Fruit fly (Drosophila melanogaster) whole organism, embryonic: ENCODE measurements around the gene nop5.

ENCODE experiments used
- B-H1 ChIP-seq: fragments of 200-800 bp; sonication (Bioruptor generic); IDR thresholded peaks from 3 replicates; pipeline ENCODE4 v1.3.6; 2022; ENCODE audit warnings: missing biosample characterization, missing genetic modification characterization
- BEAF-32 ChIP-seq: fragments of 200-800 bp; sonication (Bioruptor generic); optimal IDR thresholded peaks from 3 replicates; lab custom pipeline; 2017; ENCODE audit warnings: missing biosample characterization, missing genetic modification characterization, mild to moderate bottlenecking, moderate library complexity, missing genetic modification reagents
- CG10543 ChIP-seq: fragments of 200-800 bp; sonication (Bioruptor generic); optimal IDR thresholded peaks from 3 replicates; lab custom pipeline; 2017; ENCODE audit warnings: missing biosample characterization, mild to moderate bottlenecking, missing genetic modification characterization, moderate library complexity
- CG10979 ChIP-seq: fragments of 200-800 bp; sonication (Bioruptor generic); optimal IDR thresholded peaks from 2 replicates; lab custom pipeline; 2018; ENCODE audit warnings: missing biosample characterization, mild to moderate bottlenecking, missing genetic modification characterization, moderate library complexity
- CG11695 ChIP-seq: fragments of 200-800 bp; sonication (Bioruptor generic); IDR thresholded peaks from 3 replicates; pipeline ENCODE4 v1.3.6; 2022; ENCODE audit warnings: missing biosample characterization, missing genetic modification characterization
- CG13775 ChIP-seq: fragments of 200-800 bp; sonication (Bioruptor generic); optimal IDR thresholded peaks from 3 replicates; lab custom pipeline; 2017; ENCODE audit warnings: missing biosample characterization, mild to moderate bottlenecking, missing genetic modification characterization
- CG15514 ChIP-seq: fragments of 200-800 bp; sonication (Bioruptor generic); optimal IDR thresholded peaks from 3 replicates; lab custom pipeline; 2017; ENCODE audit warnings: missing biosample characterization, missing genetic modification characterization, mild to moderate bottlenecking, moderate library complexity, missing genetic modification reagents
- CG17802 ChIP-seq: fragments of 200-800 bp; sonication (Bioruptor generic); optimal IDR thresholded peaks from 2 replicates; lab custom pipeline; 2018; ENCODE audit warnings: missing biosample characterization, mild to moderate bottlenecking, missing genetic modification characterization, moderate library complexity
- CG18476 ChIP-seq: fragments of 200-800 bp; sonication (Bioruptor generic); optimal IDR thresholded peaks from 2 replicates; lab custom pipeline; 2016; ENCODE audit warnings: missing biosample characterization, mild to moderate bottlenecking, missing genetic modification characterization
- CG2875 ChIP-seq: fragments of 200-800 bp; sonication (Bioruptor generic); optimal IDR thresholded peaks from 2 replicates; lab custom pipeline; 2017; ENCODE audit warnings: missing biosample characterization, mild to moderate bottlenecking, missing genetic modification characterization, missing genetic modification reagents
- CG31224 ChIP-seq: fragments of 200-800 bp; sonication (Bioruptor generic); IDR thresholded peaks from 2 replicates; pipeline ENCODE4 v1.3.6; 2022; ENCODE audit warnings: missing biosample characterization, missing genetic modification characterization
- CG33557 ChIP-seq: fragments of 200-800 bp; sonication (Bioruptor generic); optimal IDR thresholded peaks from 2 replicates; lab custom pipeline; 2019; ENCODE audit warnings: missing biosample characterization, mild to moderate bottlenecking, missing genetic modification characterization, moderate library complexity
- CG4820 ChIP-seq: fragments of 200-800 bp; sonication (Bioruptor generic); optimal IDR thresholded peaks from 3 replicates; lab custom pipeline; 2016; ENCODE audit warnings: missing biosample characterization, missing genetic modification characterization
- CG6791 ChIP-seq: fragments of 200-800 bp; sonication (Bioruptor generic); IDR thresholded peaks from 3 replicates; pipeline ENCODE4 v1.3.6; 2022; ENCODE audit warnings: missing biosample characterization, missing genetic modification characterization; ENCODE audit not compliant: partially characterized antibody
- CG7928 ChIP-seq: fragments of 200-800 bp; sonication (Bioruptor generic); optimal IDR thresholded peaks from 2 replicates; lab custom pipeline; 2017; ENCODE audit warnings: missing biosample characterization, mild to moderate bottlenecking, missing genetic modification characterization
- CG8388 ChIP-seq: fragments of 200-800 bp; sonication (Bioruptor generic); optimal IDR thresholded peaks from 2 replicates; lab custom pipeline; 2019; ENCODE audit warnings: missing biosample characterization, mild to moderate bottlenecking, missing genetic modification characterization, moderate library complexity
- CG8478 ChIP-seq: fragments of >200 bp; optimal IDR thresholded peaks from 2 replicates; lab custom pipeline; 2018
- CTCF ChIP-seq: fragments of 200-800 bp; sonication (Bioruptor generic); optimal IDR thresholded peaks from 2 replicates; lab custom pipeline; 2017; ENCODE audit warnings: missing biosample characterization, mild to moderate bottlenecking, missing genetic modification characterization, moderate library complexity
- CoRest ChIP-seq: fragments of 200-800 bp; sonication (Bioruptor generic); optimal IDR thresholded peaks from 3 replicates; lab custom pipeline; 2018; ENCODE audit warnings: missing biosample characterization, mild to moderate bottlenecking, missing genetic modification characterization, moderate library complexity
- D ChIP-seq, 2 experiments: fragments of 200-800 bp in 1 of 2; fragments of >200 bp in 1 of 2; sonication (Bioruptor generic) in 1 of 2; optimal IDR thresholded peaks; 2 replicates in 1 of 2; 3 replicates in 1 of 2; lab custom pipeline; 2017; ENCODE audit warnings: mild to moderate bottlenecking in 1 of 2, missing biosample characterization in 1 of 2, missing genetic modification characterization in 1 of 2, missing genetic modification reagents in 1 of 2
- Eip74EF ChIP-seq, 2 experiments: fragments of 200-800 bp in 1 of 2; fragments of >200 bp in 1 of 2; sonication (Bioruptor generic) in 1 of 2; optimal IDR thresholded peaks; 2 replicates each; lab custom pipeline; 2017 to 2019; ENCODE audit warnings: missing biosample characterization in 2 of 2, missing genetic modification characterization in 2 of 2, mild to moderate bottlenecking in 1 of 2, moderate library complexity in 1 of 2
- Fer1 ChIP-seq: fragments of 200-800 bp; sonication (Bioruptor generic); optimal IDR thresholded peaks from 2 replicates; lab custom pipeline; 2017; ENCODE audit warnings: missing biosample characterization, mild to moderate bottlenecking, missing genetic modification characterization
- Hand ChIP-seq: fragments of 200-800 bp; sonication (Bioruptor generic); optimal IDR thresholded peaks from 2 replicates; lab custom pipeline; 2017; ENCODE audit warnings: mild to moderate bottlenecking, missing biosample characterization, missing genetic modification reagents, missing genetic modification characterization
- Hmx ChIP-seq: fragments of 200-800 bp; sonication (Bioruptor generic); optimal IDR thresholded peaks from 2 replicates; lab custom pipeline; 2016; ENCODE audit warnings: missing biosample characterization, missing genetic modification characterization
- Hr51 ChIP-seq, 2 experiments: fragments of 200-800 bp; sonication (Bioruptor generic); optimal IDR thresholded peaks; 2 replicates in 1 of 2; 3 replicates in 1 of 2; lab custom pipeline; 2016 to 2018; ENCODE audit warnings: missing biosample characterization in 2 of 2, missing genetic modification characterization in 2 of 2, mild to moderate bottlenecking in 1 of 2, moderate library complexity in 1 of 2
- MBD-R2 ChIP-seq: fragments of 200-800 bp; sonication (Bioruptor generic); IDR thresholded peaks from 2 replicates; pipeline ENCODE4 v1.3.6; 2022; ENCODE audit warnings: missing biosample characterization, missing genetic modification characterization
- Mad ChIP-seq: fragments of 200-800 bp; sonication (Bioruptor generic); optimal IDR thresholded peaks from 2 replicates; lab custom pipeline; 2016; ENCODE audit warnings: missing biosample characterization, missing genetic modification characterization
- NK7.1 ChIP-seq: fragments of 200-800 bp; sonication (Bioruptor generic); optimal IDR thresholded peaks from 3 replicates; lab custom pipeline; 2016; ENCODE audit warnings: missing biosample characterization, missing genetic modification characterization
- Nf-YC ChIP-seq: fragments of 200-800 bp; optimal IDR thresholded peaks from 3 replicates; lab custom pipeline; 2019; ENCODE audit warnings: missing biosample characterization, mild to moderate bottlenecking, missing genetic modification characterization, moderate library complexity
- Scr ChIP-seq: fragments of 200-800 bp; sonication (Bioruptor generic); IDR thresholded peaks from 2 replicates; pipeline ENCODE4 v1.3.6; 2022; ENCODE audit warnings: missing biosample characterization, missing genetic modification characterization; ENCODE audit not compliant: partially characterized antibody
- Trl ChIP-seq, 3 experiments: fragments of >200 bp in 2 of 3; fragments of 200-800 bp in 1 of 3; sonication (Bioruptor generic) in 1 of 3; optimal IDR thresholded peaks; 2 replicates in 1 of 3; 3 replicates in 2 of 3; lab custom pipeline; 2016 to 2017; ENCODE audit warnings: missing biosample characterization in 1 of 3, missing genetic modification characterization in 1 of 3
- bigmax ChIP-seq: fragments of 200-800 bp; sonication (Bioruptor generic); optimal IDR thresholded peaks from 2 replicates; lab custom pipeline; 2018; ENCODE audit warnings: missing biosample characterization, mild to moderate bottlenecking, missing genetic modification characterization
- cato ChIP-seq: fragments of 200-800 bp; sonication (Bioruptor generic); optimal IDR thresholded peaks from 2 replicates; lab custom pipeline; 2016; ENCODE audit warnings: missing biosample characterization, missing genetic modification characterization, borderline replicate concordance
- chif ChIP-seq, 2 experiments: fragments of 200-800 bp; sonication (Bioruptor generic); optimal IDR thresholded peaks; 3 replicates each; lab custom pipeline; 2016; ENCODE audit warnings: missing biosample characterization in 2 of 2, missing genetic modification characterization in 2 of 2
- crc ChIP-seq: fragments of 200-800 bp; sonication (Bioruptor generic); optimal IDR thresholded peaks from 2 replicates; lab custom pipeline; 2016; ENCODE audit warnings: missing biosample characterization, missing genetic modification characterization
- dmrt11E ChIP-seq: fragments of 200-800 bp; sonication (Bioruptor generic); optimal IDR thresholded peaks from 3 replicates; lab custom pipeline; 2018; ENCODE audit warnings: missing biosample characterization, mild to moderate bottlenecking, missing genetic modification characterization, moderate library complexity
- ewg ChIP-seq: fragments of 200-800 bp; sonication (Bioruptor generic); optimal IDR thresholded peaks from 3 replicates; lab custom pipeline; 2017; ENCODE audit warnings: mild to moderate bottlenecking, missing biosample characterization, missing genetic modification reagents, missing genetic modification characterization
- jumu ChIP-seq: fragments of 200-800 bp; sonication (Bioruptor generic); optimal IDR thresholded peaks from 3 replicates; lab custom pipeline; 2016; ENCODE audit warnings: missing biosample characterization, missing genetic modification characterization
- lab ChIP-seq: fragments of 200-800 bp; sonication (Bioruptor generic); optimal IDR thresholded peaks from 3 replicates; lab custom pipeline; 2017; ENCODE audit warnings: missing biosample characterization, missing genetic modification characterization, mild to moderate bottlenecking, moderate library complexity, missing genetic modification reagents
- lola ChIP-seq, 3 experiments: fragments of >200 bp in 2 of 3; fragments of 200-800 bp in 1 of 3; sonication (Bioruptor generic) in 1 of 3; optimal IDR thresholded peaks; 2 replicates each; lab custom pipeline; 2017 to 2019; ENCODE audit warnings: missing biosample characterization in 3 of 3, missing genetic modification characterization in 3 of 3, mild to moderate bottlenecking in 1 of 3, moderate library complexity in 1 of 3
- mam ChIP-seq: fragments of 200-800 bp; sonication (Bioruptor generic); optimal IDR thresholded peaks from 3 replicates; lab custom pipeline; 2016; ENCODE audit warnings: missing biosample characterization, missing genetic modification characterization
- odd ChIP-seq: fragments of 200-800 bp; sonication (Bioruptor generic); optimal IDR thresholded peaks from 2 replicates; lab custom pipeline; 2017; ENCODE audit warnings: missing biosample characterization, mild to moderate bottlenecking, missing genetic modification characterization
- org-1 ChIP-seq: fragments of 200-800 bp; sonication (Bioruptor generic); optimal IDR thresholded peaks from 2 replicates; lab custom pipeline; 2017; ENCODE audit warnings: missing biosample characterization, missing genetic modification characterization
- otp ChIP-seq: fragments of 200-800 bp; sonication (Bioruptor generic); IDR thresholded peaks from 3 replicates; pipeline ENCODE4, ENCODE4 v1.3.6; 2022; ENCODE audit warnings: missing biosample characterization, missing genetic modification characterization
- rib ChIP-seq: fragments of 200-800 bp; sonication (Bioruptor generic); IDR thresholded peaks from 2 replicates; pipeline ENCODE4 v1.3.6; 2022; ENCODE audit warnings: missing biosample characterization, missing genetic modification characterization
- salm ChIP-seq: fragments of 200-800 bp; sonication (Bioruptor generic); optimal IDR thresholded peaks from 2 replicates; lab custom pipeline; 2018; ENCODE audit warnings: missing biosample characterization, mild to moderate bottlenecking, missing genetic modification characterization
- schlank ChIP-seq: fragments of 200-800 bp; sonication (Bioruptor generic); optimal IDR thresholded peaks from 2 replicates; lab custom pipeline; 2018; ENCODE audit warnings: missing biosample characterization, mild to moderate bottlenecking, missing genetic modification characterization
- tup ChIP-seq: fragments of 200-800 bp; sonication (Bioruptor generic); optimal IDR thresholded peaks from 2 replicates; lab custom pipeline; 2016; ENCODE audit warnings: missing biosample characterization, mild to moderate bottlenecking, missing genetic modification characterization, moderate library complexity
- zen ChIP-seq: fragments of 200-800 bp; sonication (Bioruptor generic); optimal IDR thresholded peaks from 3 replicates; lab custom pipeline; 2018; ENCODE audit warnings: missing biosample characterization, mild to moderate bottlenecking, missing genetic modification characterization, moderate library complexity

nop5 gene

DNA sequence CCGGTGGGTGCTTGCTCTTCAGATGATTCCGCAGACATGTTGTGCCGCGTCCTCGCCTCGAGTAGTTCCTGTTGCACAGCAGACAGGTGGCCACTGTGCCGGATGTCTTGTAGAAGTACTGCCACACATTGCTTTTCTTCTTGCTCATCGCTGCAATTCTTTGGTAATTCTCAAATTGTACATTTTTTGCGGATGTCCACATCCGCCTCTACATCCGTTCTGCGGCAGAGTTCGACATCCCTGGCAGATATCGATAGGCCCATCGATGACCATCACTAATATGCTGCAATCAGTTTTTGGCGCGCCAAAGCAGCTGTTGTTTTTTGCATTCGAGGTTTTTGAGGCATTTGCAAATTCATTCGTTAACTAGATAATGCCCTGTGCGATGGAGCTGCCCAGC lies 38.2 kb upstream of the nop5 start, which contains the start of the genes CG13775 and CG3430 (continued):
- TF ChIP-seq schlank (tag; lab: Kevin White, UChicago), result no peak
- TF ChIP-seq lab, result no peak
- TF ChIP-seq Trl (optimal IDR thresholded peaks at IDR 0.05; lab: Kevin White, UChicago), result no peak
- peak; percentile 42 for TF ChIP-seq Trl (GFP tag; optimal IDR thresholded peaks at IDR 0.05; lab: Kevin White, UChicago)
- no peak for TF ChIP-seq tup (GFP tag; lab: Kevin White, UChicago)
- TF ChIP-seq B-H1 (GFP tag; lab: Robert Waterston, UW), result no peak
- no peak for TF ChIP-seq chif (GFP tag; optimal IDR thresholded peaks at IDR 0.05; lab: Kevin White, UChicago)
- no peak for TF ChIP-seq cato
- no peak for TF ChIP-seq Hand (GFP tag; lab: Kevin White, UChicago)
- no peak for TF ChIP-seq CG17802
- TF ChIP-seq CG7928 (GFP tag; lab: Kevin White, UChicago), result peak; percentile 89
- TF ChIP-seq CG31224, result no peak
- no peak for TF ChIP-seq CG18476 (GFP tag; lab: Kevin White, UChicago)
- TF ChIP-seq CG10543 (GFP tag; lab: Kevin White, UChicago), result no peak
- peak in 1 of 2 experiments; percentile 1 for TF ChIP-seq Hr51 (GFP tag; optimal IDR thresholded peaks at IDR 0.05; lab: Kevin White, UChicago)
- 0 out of 2 replicates have a peak, but pooled peaks have one; percentile 12 for TF ChIP-seq rib (GFP tag; lab: Robert Waterston, UW)
- peak; percentile 56; the same call in 2 of the 3 replicates for TF ChIP-seq CG6791 (GFP tag; lab: Robert Waterston, UW)
- no peak for TF ChIP-seq NK7.1
- TF ChIP-seq Eip74EF (GFP tag; optimal IDR thresholded peaks at IDR 0.05; lab: Kevin White, UChicago), result no peak
- no peak for TF ChIP-seq CTCF (GFP tag; lab: Kevin White, UChicago)
- TF ChIP-seq crc (GFP tag; lab: Kevin White, UChicago), result no peak
- no peak for TF ChIP-seq odd
- no peak for TF ChIP-seq CG11695 (GFP tag; lab: Robert Waterston, UW)
- TF ChIP-seq mam (GFP tag; lab: Kevin White, UChicago), result peak; percentile 52
- no peak for TF ChIP-seq D (optimal IDR thresholded peaks at IDR 0.05; lab: Kevin White, UChicago)
- TF ChIP-seq D (GFP tag; optimal IDR thresholded peaks at IDR 0.05; lab: Kevin White, UChicago), result no peak
- peak; percentile 67 for TF ChIP-seq Scr (GFP tag; lab: Robert Waterston, UW)
- no peak for TF ChIP-seq CG8388 (GFP tag; lab: Kevin White, UChicago)
- TF ChIP-seq Mad (GFP tag; lab: Kevin White, UChicago), result no peak
- TF ChIP-seq CG15514 (GFP tag; lab: Kevin White, UChicago), result peak; percentile 73
- TF ChIP-seq CG13775, result peak; percentile 100
- TF ChIP-seq org-1, result no peak
- no peak for TF ChIP-seq salm (tag; lab: Kevin White, UChicago)
- TF ChIP-seq CoRest (tag; lab: Kevin White, UChicago), result peak; percentile 27
- TF ChIP-seq Nf-YC (tag; lab: Kevin White, UChicago), result no peak
- TF ChIP-seq Hmx (GFP tag; lab: Kevin White, UChicago), result no peak
- TF ChIP-seq jumu (GFP tag; lab: Kevin White, UChicago), result peak; percentile 8
- peak; percentile 96 for TF ChIP-seq MBD-R2 (GFP tag; lab: Robert Waterston, UW)
- no peak for TF ChIP-seq CG2875 (GFP tag; lab: Kevin White, UChicago)
- no peak for TF ChIP-seq CG8478 (lab: Kevin White, UChicago)
- no peak for TF ChIP-seq lola (GFP tag; optimal IDR thresholded peaks at IDR 0.05; lab: Kevin White, UChicago)
- TF ChIP-seq bigmax (GFP tag; lab: Kevin White, UChicago), result peak; percentile 49
- TF ChIP-seq CG4820 (GFP tag; lab: Kevin White, UChicago), result peak; percentile 2
- no peak for TF ChIP-seq otp (GFP tag; lab: Robert Waterston, UW)
- TF ChIP-seq dmrt11E, result no peak
- TF ChIP-seq CG33557 (GFP tag; lab: Kevin White, UChicago), result peak; percentile 10
- no peak for TF ChIP-seq zen (tag; lab: Kevin White, UChicago)
- TF ChIP-seq BEAF-32 (GFP tag; lab: Kevin White, UChicago), result peak; percentile 79
- TF ChIP-seq CG10979 (tag; lab: Kevin White, UChicago), result no peak
- peak; percentile 34 for TF ChIP-seq Fer1
- TF ChIP-seq ewg (GFP tag; lab: Kevin White, UChicago), result no peak
